Fruit fly (Drosophila melanogaster): Measurements from ENCODE around the gene CG42324.

The CG42324 gene

dm6 chr3L:3517894-3518293 is 45.6 kb downstream of the CG42324 start (continued):
- peak; percentile 68 for TF ChIP-seq CG3032 (tag; optimal IDR thresholded peaks at IDR 0.05)
- peak; percentile 76 for TF ChIP-seq CG6854 (GFP tag; optimal IDR thresholded peaks at IDR 0.05)
- peak; percentile 70 for TF ChIP-seq Blimp-1 (GFP tag; optimal IDR thresholded peaks at IDR 0.05)
- peak; percentile 89 for TF ChIP-seq CG10631 (GFP tag; optimal IDR thresholded peaks at IDR 0.05)
- peak; percentile 95 for TF ChIP-seq Met (GFP tag; optimal IDR thresholded peaks at IDR 0.05)
- peak; percentile 92 for TF ChIP-seq CG3919 (GFP tag; optimal IDR thresholded peaks at IDR 0.05)
- peak; percentile 68 for TF ChIP-seq fd85E (GFP tag; optimal IDR thresholded peaks at IDR 0.05)
- TF ChIP-seq ss (GFP tag; optimal IDR thresholded peaks at IDR 0.05): peak; percentile 76
- TF ChIP-seq dac (GFP tag; optimal IDR thresholded peaks at IDR 0.05): peak; percentile 67
- TF ChIP-seq CG1621 (tag; optimal IDR thresholded peaks at IDR 0.05): peak; percentile 78

- no peak for TF ChIP-seq CG3919 (GFP tag; optimal IDR thresholded peaks at IDR 0.05)
- no peak for TF ChIP-seq CG11902 (GFP tag; optimal IDR thresholded peaks at IDR 0.05)
- peak; percentile 34 for TF ChIP-seq CG16779 (tag; optimal IDR thresholded peaks at IDR 0.05)
- TF ChIP-seq fkh (GFP tag; optimal IDR thresholded peaks at IDR 0.05): peak; percentile 93
- peak; percentile 30 for TF ChIP-seq net (GFP tag; optimal IDR thresholded peaks at IDR 0.05)
- TF ChIP-seq fd59A (GFP tag; optimal IDR thresholded peaks at IDR 0.05): peak; percentile 5
- TF ChIP-seq ss (GFP tag; optimal IDR thresholded peaks at IDR 0.05): peak; percentile 11 to 45
- peak; percentile 31 for TF ChIP-seq Met (GFP tag; optimal IDR thresholded peaks at IDR 0.05)
- no peak for TF ChIP-seq dac (GFP tag; optimal IDR thresholded peaks at IDR 0.05)
- TF ChIP-seq Sox15 (GFP tag; optimal IDR thresholded peaks at IDR 0.05): no peak
- no peak for TF ChIP-seq CG11294 (GFP tag; IDR thresholded peaks at IDR 0.05)
- TF ChIP-seq achi (GFP tag; optimal IDR thresholded peaks at IDR 0.05): no peak
- TF ChIP-seq dsx (GFP tag; optimal IDR thresholded peaks at IDR 0.05; ENCODE audit: poor library complexity, severe bottlenecking): no peak
- TF ChIP-seq Eip78C (GFP tag): peak; percentile 80
- peak; percentile 16 for TF ChIP-seq CG7368 (GFP tag; optimal IDR thresholded peaks at IDR 0.05)
- TF ChIP-seq Smox (GFP tag; optimal IDR thresholded peaks at IDR 0.05): no peak
- no peak for TF ChIP-seq Gug (GFP tag; IDR thresholded peaks at IDR 0.05)
- TF ChIP-seq CG6792 (GFP tag; optimal IDR thresholded peaks at IDR 0.05): peak; percentile 9
- TF ChIP-seq Hr38 (GFP tag; optimal IDR thresholded peaks at IDR 0.05): no peak
- TF ChIP-seq Ets96B (tag; optimal IDR thresholded peaks at IDR 0.05): no peak
- peak; percentile 8 for TF ChIP-seq topi (GFP tag; optimal IDR thresholded peaks at IDR 0.05)
- TF ChIP-seq esn (GFP tag; optimal IDR thresholded peaks at IDR 0.05): peak; percentile 8
- TF ChIP-seq CG6163 (GFP tag; IDR thresholded peaks at IDR 0.05): peak; percentile 43; the same call in 1 of the 3 replicates
- peak; percentile 62 for TF ChIP-seq svp (GFP tag)
- no peak for TF ChIP-seq Hr4 (GFP tag; optimal IDR thresholded peaks at IDR 0.05)
- peak; percentile 40 for TF ChIP-seq CG8632 (GFP tag; optimal IDR thresholded peaks at IDR 0.05)
- peak; percentile 11 for TF ChIP-seq CG1621 (tag; optimal IDR thresholded peaks at IDR 0.05)
- no peak for TF ChIP-seq fd85E (GFP tag; optimal IDR thresholded peaks at IDR 0.05)
- TF ChIP-seq cyc (GFP tag; optimal IDR thresholded peaks at IDR 0.05): no peak
- TF ChIP-seq OdsH (GFP tag; optimal IDR thresholded peaks at IDR 0.05): peak; percentile 13
- TF ChIP-seq Eip75B (GFP tag; optimal IDR thresholded peaks at IDR 0.05): peak; percentile 11
- TF ChIP-seq CG6808 (GFP tag; optimal IDR thresholded peaks at IDR 0.05): peak; percentile 36
- peak; percentile 74 for TF ChIP-seq vri (GFP tag; optimal IDR thresholded peaks at IDR 0.05)
- no peak for TF ChIP-seq Hr39 (GFP tag; optimal IDR thresholded peaks at IDR 0.05)
- 0 out of 3 replicates have a peak, but pooled peaks have one; percentile 43 for TF ChIP-seq eg (GFP tag; IDR thresholded peaks at IDR 0.05)
- peak; percentile 42 for TF ChIP-seq CG34406 (GFP tag; optimal IDR thresholded peaks at IDR 0.05)
- no peak for TF ChIP-seq lz (GFP tag; optimal IDR thresholded peaks at IDR 0.05)
- TF ChIP-seq Sox102F (GFP tag; optimal IDR thresholded peaks at IDR 0.05): peak; percentile 1
- no peak for TF ChIP-seq Ets21C (GFP tag; optimal IDR thresholded peaks at IDR 0.05)
- no peak for TF ChIP-seq CG11762 (GFP tag; optimal IDR thresholded peaks at IDR 0.05; ENCODE audit: insufficient read depth)
- no peak for TF ChIP-seq CG15336 (GFP tag; IDR thresholded peaks at IDR 0.05)
- peak; percentile 1 for TF ChIP-seq spab (GFP tag; optimal IDR thresholded peaks at IDR 0.05)
- TF ChIP-seq CG32006 (GFP tag; optimal IDR thresholded peaks at IDR 0.05): no peak
Measured at dm6 chr3L:3518512-3519492, 46.6 kb downstream of the CG42324 start.
